Worm (Caenorhabditis elegans): ENCODE results near the gene C45G9.14.

- TF ChIP-seq nhr-237 (tag; optimal IDR thresholded peaks at IDR 0.05) (no peak), R02D3.7 (tag; optimal IDR thresholded peaks at IDR 0.05) (no peak), unc-39 (tag; optimal IDR thresholded peaks at IDR 0.05) (no peak), fos-1 (tag; optimal IDR thresholded peaks at IDR 0.05) (no peak), skn-1 (tag; optimal IDR thresholded peaks at IDR 0.05) (no peak), nhr-6 (tag; optimal IDR thresholded peaks at IDR 0.05) (no peak), elt-3 (tag; optimal IDR thresholded peaks at IDR 0.05) (no peak), egl-27 (tag; optimal IDR thresholded peaks at IDR 0.05) (no peak), ceh-82 (tag; optimal IDR thresholded peaks at IDR 0.05) (no peak), nhr-12 (tag; optimal IDR thresholded peaks at IDR 0.05) (no peak)
Measured at ce11 chrIII:5094506-5094905, 49.7 kb downstream of the C45G9.14 start, which contains the start of gene F54D8.10.
